Worm (Caenorhabditis elegans): ENCODE data around the gene sri-72.

DNA sequence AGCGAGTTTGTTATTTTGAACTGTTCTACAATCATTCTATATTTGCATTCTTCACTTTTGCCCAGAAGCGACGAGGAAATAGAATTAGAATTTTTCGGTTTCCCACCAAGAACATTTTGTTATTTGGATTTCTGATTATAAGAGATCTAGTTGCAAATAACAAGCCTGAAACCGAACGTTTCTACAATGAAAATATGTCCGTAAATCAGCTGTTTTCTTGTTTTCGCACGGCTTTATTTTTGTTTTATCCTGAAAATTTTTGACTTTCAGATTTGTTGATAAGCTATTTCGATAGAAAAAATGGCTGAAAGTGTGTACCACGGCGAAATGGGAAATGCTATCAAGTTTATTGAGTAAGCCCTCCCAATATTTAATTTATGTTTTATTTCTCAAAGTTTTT lies 40.4 kb downstream of the sri-72 start, which contains the start of gene srw-108:
- TF ChIP-seq unc-120 (tag; optimal IDR thresholded peaks at IDR 0.05; ENCODE audit: poor library complexity, severe bottlenecking) (no peak), ces-1 (GFP tag; optimal IDR thresholded peaks at IDR 0.05) (no peak), elt-1 (tag; optimal IDR thresholded peaks at IDR 0.05; ENCODE audit: borderline replicate concordance, insufficient read depth) (no peak), lsy-2 (tag; optimal IDR thresholded peaks at IDR 0.05) (no peak), elt-3 (tag; optimal IDR thresholded peaks at IDR 0.05) (no peak), lin-13 (tag; optimal IDR thresholded peaks at IDR 0.05) (no peak), nhr-76 (tag; optimal IDR thresholded peaks at IDR 0.05) (no peak), mep-1 (tag; optimal IDR thresholded peaks at IDR 0.05) (no peak), sptf-1 (tag; optimal IDR thresholded peaks at IDR 0.05) (no peak), nhr-28 (tag; optimal IDR thresholded peaks at IDR 0.05) (no peak), pha-4 (tag; optimal IDR thresholded peaks at IDR 0.05) (no peak), unc-39 (tag; optimal IDR thresholded peaks at IDR 0.05) (no peak), nhr-237 (tag; optimal IDR thresholded peaks at IDR 0.05) (no peak), unc-62 (GFP tag; optimal IDR thresholded peaks at IDR 0.05) (no peak)
